Worm (Caenorhabditis elegans) whole organism, L3 larva: ENCODE measurements around the gene srx-22.

Source experiments
- R02D3.7 ChIP-seq: fragments of 150-350 bp; optimal IDR thresholded peaks from 2 replicates; lab custom pipeline; 2014; ENCODE audit warnings: missing biosample characterization, missing genetic modification characterization
- ZK546.5 ChIP-seq: sonication (generic microtip); optimal IDR thresholded peaks from 2 replicates; lab custom pipeline; 2017; ENCODE audit warnings: missing biosample characterization, missing genetic modification characterization
- aly-2 ChIP-seq: fragments of 150-350 bp; optimal IDR thresholded peaks from 2 replicates; lab custom pipeline; 2014; ENCODE audit warnings: missing biosample characterization, missing genetic modification characterization
- ceh-16 ChIP-seq: sonication (generic microtip); optimal IDR thresholded peaks from 2 replicates; lab custom pipeline; 2017; ENCODE audit warnings: missing biosample characterization, missing genetic modification characterization
- ceh-28 ChIP-seq: fragments of 150-350 bp; optimal IDR thresholded peaks from 2 replicates; lab custom pipeline; 2014; ENCODE audit warnings: missing biosample characterization, missing genetic modification reagents, missing genetic modification characterization
- ceh-82 ChIP-seq: fragments of 150-350 bp; optimal IDR thresholded peaks from 2 replicates; lab custom pipeline; 2014; ENCODE audit warnings: missing biosample characterization, missing genetic modification characterization
- ceh-9 ChIP-seq: sonication (generic microtip); optimal IDR thresholded peaks from 2 replicates; lab custom pipeline; 2018; ENCODE audit warnings: missing biosample characterization, missing genetic modification characterization
- egl-27 ChIP-seq: sonication (generic microtip); optimal IDR thresholded peaks from 4 replicates; lab custom pipeline; 2017; ENCODE audit warnings: missing biosample characterization, missing genetic modification reagents, missing genetic modification characterization
- egl-5 ChIP-seq: fragments of 150-350 bp; optimal IDR thresholded peaks from 2 replicates; lab custom pipeline; 2017; ENCODE audit warnings: missing biosample characterization, missing genetic modification reagents, missing genetic modification characterization, inconsistent platforms
- elt-1 ChIP-seq: fragments of 150-350 bp; optimal IDR thresholded peaks from 2 replicates; lab custom pipeline; 2014; ENCODE audit warnings: missing biosample characterization, missing genetic modification characterization
- elt-2 ChIP-seq: sonication (generic microtip); optimal IDR thresholded peaks from 2 replicates; lab custom pipeline; 2016; ENCODE audit warnings: missing genetic modification reagents, mild to moderate bottlenecking, missing genetic modification characterization, missing compliant biosample characterization
- elt-3 ChIP-seq, 3 experiments: fragments of 150-350 bp in 1 of 3; sonication (generic microtip) in 2 of 3; optimal IDR thresholded peaks; 2 replicates in 2 of 3; 4 replicates in 1 of 3; lab custom pipeline; 2014 to 2017; ENCODE audit warnings: missing biosample characterization in 3 of 3, missing genetic modification characterization in 3 of 3
- fkh-10 ChIP-seq: sonication (generic microtip); optimal IDR thresholded peaks from 2 replicates; lab custom pipeline; 2017; ENCODE audit warnings: missing biosample characterization, missing genetic modification reagents, missing genetic modification characterization
- fkh-2 ChIP-seq: fragments of 150-350 bp; optimal IDR thresholded peaks from 2 replicates; lab custom pipeline; 2014; ENCODE audit warnings: missing biosample characterization, missing genetic modification reagents, missing genetic modification characterization
- fos-1 ChIP-seq: fragments of 150-350 bp; optimal IDR thresholded peaks from 2 replicates; lab custom pipeline; 2014; ENCODE audit warnings: missing biosample characterization, missing genetic modification characterization
- hmg-11 ChIP-seq: sonication (generic microtip); optimal IDR thresholded peaks from 2 replicates; lab custom pipeline; 2016; ENCODE audit warnings: missing genetic modification characterization, missing compliant biosample characterization
- jun-1 ChIP-seq: fragments of 150-350 bp; optimal IDR thresholded peaks from 2 replicates; lab custom pipeline; 2014; ENCODE audit warnings: missing biosample characterization, missing genetic modification reagents, missing genetic modification characterization
- lin-15B ChIP-seq: fragments of 150-350 bp; optimal IDR thresholded peaks from 2 replicates; lab custom pipeline; 2014; ENCODE audit warnings: missing biosample characterization, missing genetic modification characterization
- lin-39 ChIP-seq: fragments of 150-350 bp; optimal IDR thresholded peaks from 2 replicates; lab custom pipeline; 2018; ENCODE audit warnings: missing biosample characterization, missing genetic modification reagents, missing genetic modification characterization
- mdl-1 ChIP-seq: fragments of 150-350 bp; optimal IDR thresholded peaks from 2 replicates; lab custom pipeline; 2014; ENCODE audit warnings: missing biosample characterization, missing genetic modification characterization
- mml-1 ChIP-seq: fragments of 150-350 bp; sonication (generic microtip); optimal IDR thresholded peaks from 3 replicates; lab custom pipeline; 2014; ENCODE audit warnings: missing biosample characterization, missing genetic modification characterization
- nfya-1 ChIP-seq: sonication (generic microtip); optimal IDR thresholded peaks from 2 replicates; lab custom pipeline; 2017; ENCODE audit warnings: missing genetic modification characterization, mild to moderate bottlenecking, missing compliant biosample characterization, antibody characterized with exemption, moderate library complexity; ENCODE audit not compliant: insufficient read depth
- nhr-11 ChIP-seq: fragments of 150-350 bp; optimal IDR thresholded peaks from 2 replicates; lab custom pipeline; 2014; ENCODE audit warnings: missing biosample characterization, missing genetic modification characterization
- nhr-237 ChIP-seq: fragments of 150-350 bp; optimal IDR thresholded peaks from 2 replicates; lab custom pipeline; 2014; ENCODE audit warnings: missing biosample characterization, missing genetic modification characterization
- nhr-25 ChIP-seq: sonication (generic microtip); optimal IDR thresholded peaks from 2 replicates; lab custom pipeline; 2017; ENCODE audit warnings: missing biosample characterization, missing genetic modification characterization
- nhr-43 ChIP-seq: sonication (generic microtip); optimal IDR thresholded peaks from 2 replicates; lab custom pipeline; 2016; ENCODE audit warnings: mild to moderate bottlenecking, missing genetic modification characterization, missing compliant biosample characterization; ENCODE audit not compliant: poor library complexity, severe bottlenecking
- nhr-67 ChIP-seq: fragments of 150-350 bp; optimal IDR thresholded peaks from 2 replicates; lab custom pipeline; 2014; ENCODE audit warnings: missing biosample characterization, missing genetic modification characterization
- pha-4 ChIP-seq: fragments of 150-350 bp; optimal IDR thresholded peaks from 2 replicates; lab custom pipeline; 2014; ENCODE audit warnings: missing biosample characterization, missing genetic modification reagents, missing genetic modification characterization
- sea-2 ChIP-seq: fragments of 150-350 bp; sonication (generic microtip); optimal IDR thresholded peaks from 4 replicates; lab custom pipeline; 2014; ENCODE audit warnings: missing biosample characterization, missing genetic modification reagents, missing genetic modification characterization
- snpc-4 ChIP-seq: fragments of 150-350 bp; optimal IDR thresholded peaks from 2 replicates; lab custom pipeline; 2014; ENCODE audit warnings: missing biosample characterization, missing genetic modification characterization
- unc-39 ChIP-seq: sonication (generic microtip); optimal IDR thresholded peaks from 4 replicates; lab custom pipeline; 2017; ENCODE audit warnings: missing biosample characterization, missing genetic modification characterization
- unc-62 ChIP-seq: fragments of 150-350 bp; sonication (generic microtip); optimal IDR thresholded peaks from 4 replicates; lab custom pipeline; 2014; ENCODE audit warnings: missing biosample characterization, missing genetic modification reagents, missing genetic modification characterization
- zag-1 ChIP-seq: fragments of 150-350 bp; optimal IDR thresholded peaks from 2 replicates; lab custom pipeline; 2014; ENCODE audit warnings: missing biosample characterization, missing genetic modification characterization
- ztf-11 ChIP-seq: fragments of 150-350 bp; optimal IDR thresholded peaks from 2 replicates; lab custom pipeline; 2014; ENCODE audit warnings: missing biosample characterization, missing genetic modification characterization
- ztf-4 ChIP-seq: fragments of 150-350 bp; optimal IDR thresholded peaks from 2 replicates; lab custom pipeline; 2014; ENCODE audit warnings: missing biosample characterization, missing genetic modification characterization

srx-22 gene

DNA sequence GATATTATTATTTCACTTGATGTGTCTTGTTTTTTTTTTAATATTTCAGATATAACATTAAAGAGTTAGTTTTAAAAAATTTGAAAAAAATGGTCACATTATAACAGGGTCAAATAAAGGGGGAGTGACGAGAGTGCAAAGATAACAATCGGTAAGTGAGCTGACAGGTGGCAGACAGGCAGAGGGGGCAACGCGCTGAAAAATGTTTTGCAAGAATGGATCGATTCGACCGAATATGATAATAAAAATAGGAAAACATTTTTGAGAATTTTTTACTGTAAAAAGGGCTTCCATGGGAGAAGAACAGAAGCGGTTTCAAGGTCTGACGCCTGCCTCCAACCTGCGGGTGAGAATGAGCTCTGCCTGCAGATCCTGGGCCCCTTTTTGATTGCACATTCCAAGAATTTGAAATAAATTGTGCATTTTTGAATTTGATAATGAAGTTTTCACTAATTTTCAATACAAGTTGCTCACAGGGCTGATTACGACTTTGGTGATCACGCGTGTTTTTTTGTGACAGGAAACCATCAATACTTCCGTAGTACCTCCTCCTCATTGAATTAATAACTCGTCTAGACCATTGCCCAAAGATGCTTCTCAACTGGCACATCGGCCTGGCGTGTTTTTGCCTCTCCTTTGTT lies 19.8 kb downstream of the srx-22 start, which contains the start of the genes ugt-29 and srx-5:
Gene ugt-29, minus strand, starts transcription at position 101 of the 641 bp plus-strand sequence.
Gene srx-5, plus strand, starts transcription at position 591 of the 641 bp plus-strand sequence.
- no peak for TF ChIP-seq ceh-9 (tag; lab: Kevin White, UChicago)
- no peak for TF ChIP-seq nhr-237 (tag; lab: Kevin White, UChicago)
- TF ChIP-seq fos-1 (tag; lab: Kevin White, UChicago), result no peak
- TF ChIP-seq ZK546.5 (tag; lab: Kevin White, UChicago), result no peak
- TF ChIP-seq unc-39 (tag; lab: Kevin White, UChicago), result no peak
- TF ChIP-seq elt-1 (tag; lab: Kevin White, UChicago), result no peak
- no peak for TF ChIP-seq pha-4 (tag; lab: Kevin White, UChicago)
- no peak for TF ChIP-seq snpc-4
- TF ChIP-seq zag-1, result no peak
- TF ChIP-seq R02D3.7, result no peak
- no peak for TF ChIP-seq ceh-82 (tag; lab: Kevin White, UChicago)
- no peak for TF ChIP-seq egl-5
- TF ChIP-seq fkh-10 (GFP tag; lab: Kevin White, UChicago), result no peak
- no peak for TF ChIP-seq ztf-4 (tag; lab: Kevin White, UChicago)
- TF ChIP-seq fkh-2, result no peak
- TF ChIP-seq, all 47 proteins: peak for 0

DNA sequence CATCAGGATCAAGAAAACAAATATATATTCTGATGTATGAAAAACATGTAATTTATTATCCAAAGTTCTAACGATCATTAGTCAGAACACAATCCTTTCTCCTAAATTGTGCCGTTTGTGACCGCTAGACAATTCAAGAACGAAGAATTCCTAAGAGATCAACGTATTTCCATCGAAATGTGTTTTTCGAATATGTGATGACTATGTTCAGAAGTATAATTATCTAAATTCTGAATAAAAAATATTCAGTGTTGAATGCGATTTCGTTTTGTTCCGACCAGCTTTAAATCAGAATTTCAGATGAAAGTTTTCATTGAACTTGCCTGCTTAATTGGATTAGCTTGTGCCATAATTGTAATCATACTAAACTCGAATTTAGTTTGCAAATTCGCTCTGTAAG lies 22.5 kb downstream of the srx-22 start, which contains the start of gene srbc-37:
Gene srbc-37, plus strand, starts transcription at position 301 of the 400 bp plus-strand sequence.
- TF ChIP-seq egl-27 (tag; lab: Kevin White, UChicago), result no peak
- TF ChIP-seq lin-39 (tag; lab: Kevin White, UChicago), result no peak
- no peak for TF ChIP-seq R02D3.7
- TF ChIP-seq unc-39 (tag; lab: Kevin White, UChicago), result no peak
- no peak for TF ChIP-seq lin-15B
- TF ChIP-seq ceh-82 (tag; lab: Kevin White, UChicago), result no peak
- no peak for TF ChIP-seq nhr-25 (tag; lab: Kevin White, UChicago)

DNA sequence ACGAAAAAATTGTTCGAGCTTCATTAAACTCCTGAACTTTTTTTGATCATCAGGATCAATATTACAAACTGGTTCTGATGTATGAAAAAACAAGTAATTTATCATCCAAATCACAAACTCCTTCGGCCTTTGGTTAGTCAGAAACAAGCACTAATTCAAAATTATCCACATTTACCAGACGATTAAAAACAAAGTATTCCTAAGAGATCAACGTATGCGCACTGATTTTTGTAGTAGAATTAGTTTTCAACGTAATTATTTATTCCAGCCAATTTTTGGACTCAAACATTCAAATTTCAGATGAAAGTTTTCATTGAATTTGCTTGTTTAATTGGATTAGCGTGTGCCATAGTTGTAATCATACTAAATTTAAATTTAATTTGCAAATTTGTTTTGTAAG lies 27.2 kb downstream of the srx-22 start, which contains the start of gene srbc-38:
Gene srbc-38, plus strand, starts transcription at position 301 of the 400 bp plus-strand sequence.
- TF ChIP-seq nhr-237 (tag; lab: Kevin White, UChicago) (no peak), hmg-11 (tag; lab: Kevin White, UChicago) (no peak), nfya-1 (tag; lab: Kevin White, UChicago) (no peak), nhr-67 (no peak), sea-2 (GFP tag; lab: Kevin White, UChicago) (no peak), elt-3 (tag; optimal IDR thresholded peaks at IDR 0.05; lab: Kevin White, UChicago) (no peak), unc-62 (GFP tag; lab: Kevin White, UChicago) (no peak), ceh-82 (tag; lab: Kevin White, UChicago) (no peak), nhr-43 (tag; lab: Kevin White, UChicago) (no peak), fos-1 (tag; lab: Kevin White, UChicago) (no peak), mdl-1 (tag; lab: Kevin White, UChicago) (no peak), nhr-11 (tag; lab: Kevin White, UChicago) (no peak), aly-2 (tag; lab: Kevin White, UChicago) (no peak), elt-2 (tag; lab: Kevin White, UChicago) (no peak), fkh-10 (GFP tag; lab: Kevin White, UChicago) (no peak), jun-1 (tag; lab: Kevin White, UChicago) (no peak), unc-39 (tag; lab: Kevin White, UChicago) (no peak), ceh-28 (tag; lab: Kevin White, UChicago) (no peak), ceh-16 (no peak), ZK546.5 (tag; lab: Kevin White, UChicago) (no peak)

DNA sequence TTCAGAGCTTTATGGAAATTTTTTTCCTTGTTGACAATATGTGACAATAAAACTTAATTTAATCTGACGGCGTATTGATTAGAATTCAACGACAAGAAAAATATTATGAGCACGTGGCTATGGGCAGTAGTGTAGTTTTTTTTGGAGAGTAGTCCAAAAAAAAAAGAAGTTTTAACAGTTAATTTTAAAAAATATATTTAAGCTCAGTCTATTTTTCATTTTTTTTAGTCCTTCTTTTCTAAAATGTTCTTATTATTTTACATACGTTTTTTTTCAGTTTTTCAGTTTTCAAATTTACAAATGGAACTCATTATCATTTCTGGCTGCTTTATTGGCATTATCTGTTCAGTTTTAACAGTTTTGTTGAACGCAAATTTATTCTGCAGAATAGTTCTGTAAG lies 29.0 kb downstream of the srx-22 start, which contains the start of gene srbc-39:
Gene srbc-39, plus strand, starts transcription at position 301 of the 400 bp plus-strand sequence.
- no peak for TF ChIP-seq nhr-43 (tag; lab: Kevin White, UChicago)
- TF ChIP-seq snpc-4, result no peak
- TF ChIP-seq mdl-1 (tag; lab: Kevin White, UChicago), result no peak
- no peak for TF ChIP-seq mml-1 (tag; lab: Kevin White, UChicago)
- no peak for TF ChIP-seq lin-39 (tag; lab: Kevin White, UChicago)
- no peak for TF ChIP-seq hmg-11 (tag; lab: Kevin White, UChicago)
- TF ChIP-seq lin-15B, result no peak
- no peak for TF ChIP-seq ceh-82 (tag; lab: Kevin White, UChicago)
- no peak for TF ChIP-seq fkh-10 (GFP tag; lab: Kevin White, UChicago)
- no peak for TF ChIP-seq ztf-11
